Fruit fly (Drosophila melanogaster): ENCODE measurements around the gene CG11854.
A peak's percentile ranks its signal among the peaks of the same experiment; 100 is the strongest.

The CG11854 gene

DNA sequence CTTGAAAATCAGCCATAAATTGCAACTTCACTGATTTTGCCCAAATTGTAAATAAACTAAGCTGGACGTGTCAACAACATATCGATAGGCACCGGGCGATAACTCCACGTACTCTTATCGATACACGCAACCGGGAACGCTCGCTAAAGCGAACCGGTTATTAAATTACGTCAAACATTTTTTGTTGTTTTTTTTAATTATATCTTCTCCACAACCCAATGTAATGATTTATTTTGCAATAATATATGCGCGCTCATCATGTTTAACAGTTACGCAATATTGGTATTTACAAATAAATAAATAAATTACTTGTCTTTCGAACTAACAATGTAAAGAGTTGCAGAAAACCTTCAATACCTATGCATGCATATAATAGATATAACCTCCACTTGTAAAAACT is 26.7 kb upstream of the CG11854 start, which contains the start of gene Saysd1 (continued):
- TF ChIP-seq so (GFP tag; IDR thresholded peaks at IDR 0.05) (no peak), hbn (GFP tag; IDR thresholded peaks at IDR 0.05; ENCODE audit: partially characterized antibody) (peak; percentile 78), CG7271 (tag; optimal IDR thresholded peaks at IDR 0.05) (peak; percentile 10), CG17802 (tag; optimal IDR thresholded peaks at IDR 0.05) (no peak), CrebB (tag; optimal IDR thresholded peaks at IDR 0.05) (no peak), fd3F (GFP tag; optimal IDR thresholded peaks at IDR 0.05) (no peak), Nf-YC (tag; optimal IDR thresholded peaks at IDR 0.05) (peak; percentile 5), NC2α (GFP tag; optimal IDR thresholded peaks at IDR 0.05) (no peak), CG30020 (tag; optimal IDR thresholded peaks at IDR 0.05) (no peak), CG9932 (GFP tag; IDR thresholded peaks at IDR 0.05) (no peak), pita (GFP tag; optimal IDR thresholded peaks at IDR 0.05) (no peak), CG3726 (GFP tag; IDR thresholded peaks at IDR 0.05) (no peak), CG7372 (GFP tag; IDR thresholded peaks at IDR 0.05) (no peak), her (GFP tag; optimal IDR thresholded peaks at IDR 0.05) (no peak), Asciz (GFP tag; optimal IDR thresholded peaks at IDR 0.05) (peak; percentile 28), CG3065 (GFP tag; optimal IDR thresholded peaks at IDR 0.05) (no peak), lab (GFP tag; optimal IDR thresholded peaks at IDR 0.05) (peak; percentile 51), repo (GFP tag; optimal IDR thresholded peaks at IDR 0.05) (peak; percentile 15), CG16863 (GFP tag; optimal IDR thresholded peaks at IDR 0.05) (no peak), exex (tag; optimal IDR thresholded peaks at IDR 0.05) (peak; percentile 9), ewg (GFP tag; optimal IDR thresholded peaks at IDR 0.05) (no peak), bowl (GFP tag; IDR thresholded peaks at IDR 0.05) (no peak), Bgb (GFP tag; IDR thresholded peaks at IDR 0.05; ENCODE audit: partially characterized antibody) (peak; percentile 85), CG8388 (GFP tag; optimal IDR thresholded peaks at IDR 0.05) (no peak), CG9727 (GFP tag; optimal IDR thresholded peaks at IDR 0.05) (peak; percentile 37), stc (GFP tag; IDR thresholded peaks at IDR 0.05) (peak; percentile 43; the same call in 1 of the 2 replicates), nom (GFP tag; optimal IDR thresholded peaks at IDR 0.05) (no peak), CG3838 (GFP tag; optimal IDR thresholded peaks at IDR 0.05) (no peak), NC2β (GFP tag; optimal IDR thresholded peaks at IDR 0.05) (no peak), CG13287 (GFP tag; IDR thresholded peaks at IDR 0.05; ENCODE audit: partially characterized antibody) (peak; percentile 91), CG15514 (GFP tag; optimal IDR thresholded peaks at IDR 0.05) (peak; percentile 38), sd (tag; optimal IDR thresholded peaks at IDR 0.05) (no peak), jigr1 (GFP tag; IDR thresholded peaks at IDR 0.05) (no peak), btn (GFP tag; optimal IDR thresholded peaks at IDR 0.05) (no peak), h (optimal IDR thresholded peaks at IDR 0.05) (no peak), Mrtf (GFP tag; IDR thresholded peaks at IDR 0.05) (no peak), Oaz (GFP tag; IDR thresholded peaks at IDR 0.05) (no peak), Bteb2 (GFP tag; optimal IDR thresholded peaks at IDR 0.05) (no peak), Mes4 (GFP tag; optimal IDR thresholded peaks at IDR 0.05) (no peak), vnd (GFP tag; IDR thresholded peaks at IDR 0.05; ENCODE audit: partially characterized antibody) (peak; percentile 78), wor (GFP tag; IDR thresholded peaks at IDR 0.05) (no peak), CG2875 (GFP tag; optimal IDR thresholded peaks at IDR 0.05) (no peak), dpn (GFP tag; optimal IDR thresholded peaks at IDR 0.05) (peak in 1 of 2 experiments; percentile 13), Dp (GFP tag; optimal IDR thresholded peaks at IDR 0.05) (peak; percentile 25), BEAF-32 (GFP tag; optimal IDR thresholded peaks at IDR 0.05) (peak; percentile 74), da (GFP tag; optimal IDR thresholded peaks at IDR 0.05) (no peak), zen2 (GFP tag; IDR thresholded peaks at IDR 0.05; ENCODE audit: partially characterized antibody) (peak; percentile 84), CG9797 (GFP tag; optimal IDR thresholded peaks at IDR 0.05) (no peak), pnt (GFP tag; optimal IDR thresholded peaks at IDR 0.05) (no peak), CG10543 (GFP tag; optimal IDR thresholded peaks at IDR 0.05) (peak; percentile 41), Ptx1 (GFP tag; IDR thresholded peaks at IDR 0.05) (peak; percentile 66)
